Worm (Caenorhabditis elegans): ENCODE data around the gene C13A2.9.

- TF ChIP-seq aly-2 (tag; optimal IDR thresholded peaks at IDR 0.05), result no peak
- TF ChIP-seq nhr-237 (tag; optimal IDR thresholded peaks at IDR 0.05), result no peak
- no peak for TF ChIP-seq ztf-11 (tag; optimal IDR thresholded peaks at IDR 0.05)
- TF ChIP-seq vab-15 (tag; optimal IDR thresholded peaks at IDR 0.05), result no peak
- TF ChIP-seq unc-98 (GFP tag; IDR thresholded peaks at IDR 0.05), result no peak
- TF ChIP-seq nhr-28 (tag; optimal IDR thresholded peaks at IDR 0.05), result no peak
- no peak for TF ChIP-seq ztf-4 (tag; optimal IDR thresholded peaks at IDR 0.05)
- TF ChIP-seq nhr-20 (tag; optimal IDR thresholded peaks at IDR 0.05), result no peak
- no peak for TF ChIP-seq pag-3 (tag; optimal IDR thresholded peaks at IDR 0.05; ENCODE audit: borderline replicate concordance, insufficient read depth)
- no peak for TF ChIP-seq lsy-2 (tag; optimal IDR thresholded peaks at IDR 0.05)
- no peak for TF ChIP-seq C16A3.4 (tag; optimal IDR thresholded peaks at IDR 0.05)
Observed at ce11 chrV:7295270-7295669, 31.3 kb upstream of the C13A2.9 start, which contains the start of gene F07G11.4.

All from whole organism, L1 larva.